Worm (Caenorhabditis elegans) whole organism, L1 larva: ENCODE data around the gene str-44.

Source experiments
- C04F5.9 ChIP-seq: sonication (generic microtip); optimal IDR thresholded peaks from 2 replicates; lab custom pipeline; 2016; ENCODE audit warnings: missing genetic modification characterization, missing compliant biosample characterization
- C16A3.4 ChIP-seq: fragments of 150-350 bp; optimal IDR thresholded peaks from 2 replicates; lab custom pipeline; 2014; ENCODE audit warnings: missing biosample characterization, missing genetic modification characterization
- Y116A8C.19 ChIP-seq: sonication (generic microtip); optimal IDR thresholded peaks from 2 replicates; lab custom pipeline; 2016; ENCODE audit warnings: missing compliant biosample characterization, missing genetic modification characterization, borderline replicate concordance
- alr-1 ChIP-seq: fragments of 200-800 bp; sonication (Bioruptor generic); optimal IDR thresholded peaks from 2 replicates; lab custom pipeline; 2018; ENCODE audit warnings: borderline replicate concordance, mild to moderate bottlenecking, missing genetic modification characterization, missing compliant biosample characterization
- blmp-1 ChIP-seq: fragments of 150-350 bp; optimal IDR thresholded peaks from 2 replicates; lab custom pipeline; 2014; ENCODE audit warnings: missing biosample characterization, missing genetic modification characterization
- ceh-8 ChIP-seq: fragments of 200-800 bp; sonication (Bioruptor generic); optimal IDR thresholded peaks from 2 replicates; lab custom pipeline; 2018; ENCODE audit warnings: mild to moderate bottlenecking, missing genetic modification characterization, moderate library complexity, missing compliant biosample characterization
- ceh-88 ChIP-seq: fragments of 200-800 bp; sonication (Bioruptor generic); IDR thresholded peaks from 2 replicates; pipeline ENCODE4 v1.3.6; 2022; ENCODE audit warnings: missing genetic modification characterization, missing compliant biosample characterization
- ceh-90 ChIP-seq: sonication (generic microtip); optimal IDR thresholded peaks from 2 replicates; lab custom pipeline; 2016; ENCODE audit warnings: missing genetic modification characterization, missing compliant biosample characterization
- dpl-1 ChIP-seq, 3 experiments: fragments of 150-350 bp in 2 of 3; sonication (generic microtip) in 1 of 3; optimal IDR thresholded peaks; 2 replicates each; lab custom pipeline; 2014 to 2017; ENCODE audit warnings: missing biosample characterization in 3 of 3, missing genetic modification characterization in 3 of 3, missing genetic modification reagents in 3 of 3
- efl-3 ChIP-seq: fragments of 200-800 bp; sonication (Bioruptor generic); optimal IDR thresholded peaks from 2 replicates; lab custom pipeline; 2018; ENCODE audit warnings: mild to moderate bottlenecking, missing genetic modification characterization, missing compliant biosample characterization
- elt-3 ChIP-seq, 6 experiments: fragments of 150-350 bp in 1 of 6; sonication (generic microtip); optimal IDR thresholded peaks; 2 replicates each; lab custom pipeline; 2017 to 2018; ENCODE audit warnings: missing biosample characterization in 6 of 6, missing genetic modification characterization in 6 of 6, inconsistent platforms in 1 of 6
- ets-5 ChIP-seq: fragments of 200-800 bp; sonication (Bioruptor generic); IDR thresholded peaks from 2 replicates; pipeline ENCODE4 v1.3.6; 2022; ENCODE audit warnings: missing genetic modification characterization, missing compliant biosample characterization
- fkh-4 ChIP-seq: sonication (generic microtip); optimal IDR thresholded peaks from 2 replicates; lab custom pipeline; 2016; ENCODE audit warnings: missing compliant biosample characterization, missing genetic modification characterization, borderline replicate concordance
- fkh-8 ChIP-seq: sonication (generic microtip); optimal IDR thresholded peaks from 2 replicates; lab custom pipeline; 2016; ENCODE audit warnings: mild to moderate bottlenecking, missing genetic modification characterization, missing compliant biosample characterization
- fos-1 ChIP-seq: fragments of 150-350 bp; optimal IDR thresholded peaks from 2 replicates; lab custom pipeline; 2014; ENCODE audit warnings: missing biosample characterization, missing genetic modification characterization
- hlh-17 ChIP-seq: fragments of 200-800 bp; sonication (Bioruptor generic); optimal IDR thresholded peaks from 2 replicates; lab custom pipeline; 2018; ENCODE audit warnings: missing genetic modification characterization, mild to moderate bottlenecking, missing compliant biosample characterization, moderate library complexity, borderline replicate concordance
- hlh-4 ChIP-seq: sonication (generic microtip); optimal IDR thresholded peaks from 2 replicates; lab custom pipeline; 2016; ENCODE audit warnings: mild to moderate bottlenecking, missing genetic modification characterization, missing compliant biosample characterization
- irx-1 ChIP-seq: sonication (generic microtip); optimal IDR thresholded peaks from 2 replicates; lab custom pipeline; 2016; ENCODE audit warnings: missing genetic modification characterization, missing compliant biosample characterization
- isw-1 ChIP-seq: fragments of 200-800 bp; sonication (Bioruptor generic); IDR thresholded peaks from 2 replicates; pipeline ENCODE4 v1.3.6; 2022; ENCODE audit warnings: missing genetic modification characterization, missing compliant biosample characterization
- jun-1 ChIP-seq: fragments of 150-350 bp; optimal IDR thresholded peaks from 2 replicates; lab custom pipeline; 2014; ENCODE audit warnings: missing biosample characterization, missing genetic modification reagents, missing genetic modification characterization
- lin-13 ChIP-seq: fragments of 150-350 bp; optimal IDR thresholded peaks from 2 replicates; lab custom pipeline; 2014; ENCODE audit warnings: missing biosample characterization, missing genetic modification reagents, missing genetic modification characterization
- lin-14 ChIP-seq: fragments of 200-800 bp; sonication (Bioruptor generic); optimal IDR thresholded peaks from 2 replicates; lab custom pipeline; 2018; ENCODE audit warnings: mild to moderate bottlenecking, missing genetic modification characterization, moderate library complexity, missing compliant biosample characterization
- lin-15B ChIP-seq: fragments of 150-350 bp; sonication (generic microtip); optimal IDR thresholded peaks from 3 replicates; lab custom pipeline; 2014; ENCODE audit warnings: missing biosample characterization, missing genetic modification characterization
- lin-35 ChIP-seq, 2 experiments: fragments of 150-350 bp; optimal IDR thresholded peaks; 2 replicates each; lab custom pipeline; 2014; ENCODE audit warnings: missing biosample characterization in 2 of 2, missing genetic modification characterization in 2 of 2, missing genetic modification reagents in 2 of 2
- lin-39 ChIP-seq: fragments of 150-350 bp; optimal IDR thresholded peaks from 2 replicates; lab custom pipeline; 2014; ENCODE audit warnings: missing biosample characterization, missing genetic modification reagents, missing genetic modification characterization
- lir-3 ChIP-seq: sonication (generic microtip); optimal IDR thresholded peaks from 2 replicates; lab custom pipeline; 2016; ENCODE audit warnings: mild to moderate bottlenecking, missing genetic modification characterization, moderate library complexity, missing compliant biosample characterization; ENCODE audit not compliant: poor library complexity
- lsy-2 ChIP-seq, 2 experiments: fragments of 150-350 bp; optimal IDR thresholded peaks; 2 replicates each; lab custom pipeline; 2014; ENCODE audit warnings: missing biosample characterization in 2 of 2, missing genetic modification characterization in 2 of 2
- mab-9 ChIP-seq: fragments of 200-800 bp; sonication (Bioruptor generic); IDR thresholded peaks from 2 replicates; pipeline ENCODE4 v1.3.6; 2022; ENCODE audit warnings: missing genetic modification reagents, missing genetic modification characterization, missing compliant biosample characterization
- mef-2 ChIP-seq: fragments of 150-350 bp; optimal IDR thresholded peaks from 2 replicates; lab custom pipeline; 2014; ENCODE audit warnings: missing biosample characterization, missing genetic modification characterization
- mep-1 ChIP-seq: fragments of 150-350 bp; optimal IDR thresholded peaks from 2 replicates; lab custom pipeline; 2014; ENCODE audit warnings: missing biosample characterization, missing genetic modification characterization
- nhr-11 ChIP-seq: fragments of 150-350 bp; optimal IDR thresholded peaks from 2 replicates; lab custom pipeline; 2014; ENCODE audit warnings: missing biosample characterization, missing genetic modification characterization
- nhr-20 ChIP-seq: sonication (generic microtip); optimal IDR thresholded peaks from 2 replicates; lab custom pipeline; 2016; ENCODE audit warnings: mild to moderate bottlenecking, missing genetic modification characterization, missing compliant biosample characterization
- nhr-237 ChIP-seq: fragments of 150-350 bp; optimal IDR thresholded peaks from 2 replicates; lab custom pipeline; 2014; ENCODE audit warnings: missing biosample characterization, missing genetic modification characterization
- nhr-71 ChIP-seq: sonication (generic microtip); optimal IDR thresholded peaks from 2 replicates; lab custom pipeline; 2016; ENCODE audit warnings: mild to moderate bottlenecking, missing genetic modification characterization, moderate library complexity, missing compliant biosample characterization
- nhr-84 ChIP-seq: sonication (generic microtip); optimal IDR thresholded peaks from 2 replicates; lab custom pipeline; 2017; ENCODE audit warnings: missing biosample characterization, missing genetic modification characterization
- nhr-90 ChIP-seq: sonication (generic microtip); optimal IDR thresholded peaks from 2 replicates; lab custom pipeline; 2016; ENCODE audit warnings: mild to moderate bottlenecking, missing genetic modification characterization, missing compliant biosample characterization; ENCODE audit not compliant: poor library complexity
- pqm-1 ChIP-seq: sonication (generic microtip); optimal IDR thresholded peaks from 3 replicates; lab custom pipeline; 2017; ENCODE audit warnings: missing biosample characterization, missing genetic modification characterization
- rnt-1 ChIP-seq: sonication (generic microtip); optimal IDR thresholded peaks from 2 replicates; lab custom pipeline; 2016; ENCODE audit warnings: mild to moderate bottlenecking, missing genetic modification characterization, moderate library complexity, missing compliant biosample characterization
- skn-1 ChIP-seq: fragments of 150-350 bp; optimal IDR thresholded peaks from 2 replicates; lab custom pipeline; 2014; ENCODE audit warnings: missing biosample characterization, missing genetic modification characterization
- snpc-4 ChIP-seq: fragments of 150-350 bp; optimal IDR thresholded peaks from 2 replicates; lab custom pipeline; 2014; ENCODE audit warnings: missing biosample characterization, missing genetic modification characterization
- snu-23 ChIP-seq: sonication (generic microtip); optimal IDR thresholded peaks from 2 replicates; lab custom pipeline; 2016; ENCODE audit warnings: missing genetic modification characterization, missing compliant biosample characterization
- sox-4 ChIP-seq: sonication (generic microtip); optimal IDR thresholded peaks from 2 replicates; lab custom pipeline; 2016; ENCODE audit warnings: missing genetic modification characterization, missing compliant biosample characterization
- sptf-1 ChIP-seq: fragments of 150-350 bp; optimal IDR thresholded peaks from 2 replicates; lab custom pipeline; 2014; ENCODE audit warnings: missing biosample characterization, missing genetic modification characterization
- tbx-2 ChIP-seq: sonication (generic microtip); optimal IDR thresholded peaks from 2 replicates; lab custom pipeline; 2016; ENCODE audit warnings: missing genetic modification characterization, missing compliant biosample characterization
- tlp-1 ChIP-seq: fragments of 150-350 bp; optimal IDR thresholded peaks from 2 replicates; lab custom pipeline; 2014; ENCODE audit warnings: missing biosample characterization, missing genetic modification characterization
- unc-30 ChIP-seq: sonication (generic microtip); optimal IDR thresholded peaks from 2 replicates; lab custom pipeline; 2017; ENCODE audit warnings: missing biosample characterization, missing genetic modification characterization
- unc-62 ChIP-seq: fragments of 150-350 bp; optimal IDR thresholded peaks from 2 replicates; lab custom pipeline; 2014; ENCODE audit warnings: missing biosample characterization, missing genetic modification reagents, missing genetic modification characterization
- unc-86 ChIP-seq: sonication (generic microtip); optimal IDR thresholded peaks from 2 replicates; lab custom pipeline; 2016; ENCODE audit warnings: missing genetic modification characterization, missing compliant biosample characterization
- unc-98 ChIP-seq: fragments of 200-800 bp; sonication (Bioruptor generic); IDR thresholded peaks from 2 replicates; pipeline ENCODE4 v1.3.6; 2022; ENCODE audit warnings: missing genetic modification characterization, missing compliant biosample characterization
- vab-15 ChIP-seq: sonication (generic microtip); optimal IDR thresholded peaks from 2 replicates; lab custom pipeline; 2017; ENCODE audit warnings: missing genotype, mild to moderate bottlenecking, missing genetic modification characterization, missing compliant biosample characterization
- xbp-1 ChIP-seq: sonication (generic microtip); optimal IDR thresholded peaks from 2 replicates; lab custom pipeline; 2016; ENCODE audit warnings: missing genetic modification characterization, missing compliant biosample characterization
- zip-4 ChIP-seq: fragments of 200-800 bp; sonication (Bioruptor generic); optimal IDR thresholded peaks from 2 replicates; lab custom pipeline; 2018; ENCODE audit warnings: mild to moderate bottlenecking, missing genetic modification characterization, moderate library complexity, missing compliant biosample characterization
- ztf-4 ChIP-seq: fragments of 150-350 bp; optimal IDR thresholded peaks from 2 replicates; lab custom pipeline; 2014; ENCODE audit warnings: missing biosample characterization, missing genetic modification characterization

The str-44 gene

ce11 chrIV:7149020-7149601 is 27.9 kb upstream of the str-44 start, which contains the start of gene C34D4.4:
Gene C34D4.4 (plus strand): TSS chrIV:7149361.
- TF ChIP-seq nhr-237 (tag; lab: Kevin White, UChicago) (no peak), mep-1 (tag; lab: Kevin White, UChicago) (peak; percentile 20), blmp-1 (tag; lab: Kevin White, UChicago) (peak; percentile 65), snpc-4 (tag; lab: Kevin White, UChicago) (peak; percentile 3), unc-30 (no peak), ztf-4 (no peak), unc-62 (no peak), lsy-2 (tag; optimal IDR thresholded peaks at IDR 0.05; lab: Kevin White, UChicago) (peak; percentile 90 to 98), lin-39 (no peak), mef-2 (tag; lab: Kevin White, UChicago) (no peak), elt-3 (tag; optimal IDR thresholded peaks at IDR 0.05; lab: Kevin White, UChicago) (no peak), mab-9 (GFP tag; lab: Robert Waterston, UW) (no peak), jun-1 (no peak), ceh-8 (no peak), efl-3 (no peak), rnt-1 (tag; lab: Kevin White, UChicago) (peak; percentile 19), nhr-20 (tag; lab: Kevin White, UChicago) (peak; percentile 14), hlh-17 (no peak), lin-13 (peak; percentile 15), dpl-1 (GFP tag; optimal IDR thresholded peaks at IDR 0.05; lab: Kevin White, UChicago) (peak; percentile 32 to 60 (median 58)), tlp-1 (tag; lab: Kevin White, UChicago) (no peak), snu-23 (peak; percentile 47), ets-5 (no peak), vab-15 (tag; lab: Kevin White, UChicago) (no peak), Y116A8C.19 (no peak), fos-1 (no peak), unc-86 (no peak), lin-35 (GFP tag; optimal IDR thresholded peaks at IDR 0.05; lab: Kevin White, UChicago) (peak; percentile 57 to 72), irx-1 (tag; lab: Kevin White, UChicago) (no peak), fkh-4 (tag; lab: Kevin White, UChicago) (no peak), fkh-8 (peak; percentile 31), sptf-1 (tag; lab: Kevin White, UChicago) (no peak), nhr-71 (tag; lab: Kevin White, UChicago) (peak; percentile 36), C04F5.9 (tag; lab: Kevin White, UChicago) (no peak), lin-14 (peak; percentile 53), unc-98 (GFP tag; lab: Robert Waterston, UW) (no peak), nhr-11 (no peak), C16A3.4 (tag; lab: Kevin White, UChicago) (no peak), nhr-84 (tag; lab: Kevin White, UChicago) (no peak), nhr-90 (tag; lab: Kevin White, UChicago) (no peak), ceh-90 (tag; lab: Kevin White, UChicago) (no peak), hlh-4 (tag; lab: Kevin White, UChicago) (no peak), alr-1 (no peak), lin-15B (peak; percentile 35), tbx-2 (no peak), isw-1 (GFP tag; lab: Robert Waterston, UW) (peak; percentile 17; the same call in 1 of the 2 replicates), lir-3 (tag; lab: Kevin White, UChicago) (no peak), zip-4 (GFP tag; lab: Kevin White, UChicago) (peak; percentile 61), pqm-1 (tag; lab: Kevin White, UChicago) (no peak), sox-4 (tag; lab: Kevin White, UChicago) (no peak), skn-1 (tag; lab: Kevin White, UChicago) (peak; percentile 39), ceh-88 (GFP tag; lab: Robert Waterston, UW) (no peak), xbp-1 (tag; lab: Kevin White, UChicago) (peak; percentile 9)
